Worm (Caenorhabditis elegans): ENCODE measurements around the gene folt-2.

folt-2 gene

DNA sequence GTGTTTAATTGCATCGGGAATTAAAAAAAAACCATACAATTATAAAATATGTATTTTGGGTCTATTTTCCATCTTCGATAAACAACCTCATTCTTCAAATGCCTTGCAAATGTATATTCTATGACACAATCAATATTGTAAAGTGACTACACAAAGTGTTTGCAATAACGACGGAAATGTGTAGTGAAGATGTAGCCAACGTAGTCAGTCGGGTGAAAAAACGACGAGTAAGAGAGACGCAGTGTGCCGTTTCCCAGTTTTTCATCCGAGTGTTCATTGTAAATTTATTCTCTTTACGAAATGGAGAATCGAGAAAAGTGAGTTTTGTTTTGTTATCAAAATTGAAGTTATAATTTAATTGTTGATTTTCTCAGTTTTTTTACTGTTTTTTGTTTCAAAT is 16.5 kb upstream of the folt-2 start, which contains the start of gene F37B4.15:
F37B4.15 (plus strand) TSS at position 301 of the 400 bp plus-strand sequence.
- TF ChIP-seq nhr-28 (tag; optimal IDR thresholded peaks at IDR 0.05) (peak; percentile 23), daf-8 (GFP tag; IDR thresholded peaks at IDR 0.05) (no peak)

DNA sequence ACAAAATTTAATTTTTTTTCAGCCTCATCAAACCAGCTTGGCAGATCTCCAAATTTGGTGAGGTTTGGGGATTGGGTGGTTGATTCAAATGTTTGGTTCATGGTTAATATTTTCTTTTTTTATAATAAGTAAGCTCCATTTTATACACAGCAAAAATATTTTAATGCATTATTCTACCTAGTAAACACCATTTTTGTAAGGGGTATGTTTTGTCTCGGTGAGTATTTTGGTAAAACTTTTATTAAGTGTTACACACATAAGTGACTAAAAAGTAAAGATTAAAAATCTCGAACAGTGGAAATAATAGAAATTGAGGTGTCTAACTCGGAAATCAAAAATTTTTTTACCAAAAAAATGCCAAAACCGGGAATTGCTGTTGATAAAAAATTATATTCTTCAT is 13.3 kb upstream of the folt-2 start, which contains the start of gene srw-4:
srw-4 (minus strand) TSS at position 101 of the 400 bp plus-strand sequence.
- TF ChIP-seq dmd-9 (GFP tag; IDR thresholded peaks at IDR 0.05): no peak
- no peak for TF ChIP-seq jun-1 (tag; optimal IDR thresholded peaks at IDR 0.05)
- TF ChIP-seq ZK337.2 (GFP tag; IDR thresholded peaks at IDR 0.05): no peak
- no peak for TF ChIP-seq Y5F2A.4 (GFP tag; optimal IDR thresholded peaks at IDR 0.05)
- TF ChIP-seq ceh-20 (GFP tag; IDR thresholded peaks at IDR 0.05): no peak

DNA sequence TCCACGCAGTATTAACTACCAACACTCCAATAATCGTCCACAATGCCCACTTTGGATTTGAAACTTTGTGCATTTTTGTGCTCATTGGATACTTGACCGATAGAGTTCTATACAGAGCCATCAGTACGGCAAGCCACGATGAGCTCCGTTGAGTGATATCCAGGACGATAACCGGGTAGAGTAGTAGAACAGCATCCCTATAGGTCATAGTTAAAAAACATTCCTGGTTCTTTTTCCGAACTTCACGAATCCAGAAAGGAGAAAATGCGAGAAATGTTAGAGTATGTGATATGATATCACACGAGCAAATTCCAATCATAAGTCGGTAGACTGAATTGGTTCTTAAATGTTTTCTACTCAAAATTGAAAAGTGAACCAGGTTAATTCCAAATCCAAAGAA is 12.9 kb upstream of the folt-2 start:
- TF ChIP-seq aha-1 (tag) (peak; percentile 93), Y75B8A.6 (GFP tag; IDR thresholded peaks at IDR 0.05) (no peak)

DNA sequence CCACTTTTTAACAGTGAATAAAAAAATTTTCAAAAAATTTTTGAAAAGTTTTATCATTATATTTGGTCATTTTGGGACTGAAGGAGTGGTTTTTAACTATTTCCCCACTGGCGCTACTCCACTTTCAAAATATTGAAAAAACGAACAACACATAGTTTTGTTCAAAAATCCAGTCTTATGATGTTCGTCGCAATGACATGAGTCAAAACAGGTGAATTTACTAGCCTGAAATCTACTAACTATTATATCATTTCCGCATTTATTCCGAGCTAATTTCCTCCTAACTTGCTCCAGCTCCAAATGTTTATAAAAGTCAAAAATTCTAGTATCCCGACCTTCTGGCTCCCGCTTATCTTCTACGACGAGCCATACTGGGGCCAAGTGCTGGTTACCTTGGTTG is 9.0 kb upstream of the folt-2 start, which contains the start of gene sre-24:
sre-24 (plus strand) TSS at position 301 of the 400 bp plus-strand sequence.
- TF ChIP-seq ces-1 (GFP tag; optimal IDR thresholded peaks at IDR 0.05) (no peak), lin-15B (tag; optimal IDR thresholded peaks at IDR 0.05) (no peak), hmg-1.1 (GFP tag; IDR thresholded peaks at IDR 0.05) (no peak), dmd-9 (GFP tag; IDR thresholded peaks at IDR 0.05) (no peak), mxl-2 (GFP tag; conservative IDR thresholded peaks at IDR 0.05) (no peak), mdt-29 (GFP tag; IDR thresholded peaks at IDR 0.05) (no peak), nhr-25 (tag; optimal IDR thresholded peaks at IDR 0.05; ENCODE audit: borderline replicate concordance, insufficient read depth) (no peak), cey-2 (tag; optimal IDR thresholded peaks at IDR 0.05; ENCODE audit: borderline replicate concordance, insufficient read depth) (no peak), ztf-7 (tag; optimal IDR thresholded peaks at IDR 0.05) (no peak), daf-16 (GFP tag; optimal IDR thresholded peaks at IDR 0.05) (no peak), daf-16 (tag; optimal IDR thresholded peaks at IDR 0.05) (no peak)

DNA sequence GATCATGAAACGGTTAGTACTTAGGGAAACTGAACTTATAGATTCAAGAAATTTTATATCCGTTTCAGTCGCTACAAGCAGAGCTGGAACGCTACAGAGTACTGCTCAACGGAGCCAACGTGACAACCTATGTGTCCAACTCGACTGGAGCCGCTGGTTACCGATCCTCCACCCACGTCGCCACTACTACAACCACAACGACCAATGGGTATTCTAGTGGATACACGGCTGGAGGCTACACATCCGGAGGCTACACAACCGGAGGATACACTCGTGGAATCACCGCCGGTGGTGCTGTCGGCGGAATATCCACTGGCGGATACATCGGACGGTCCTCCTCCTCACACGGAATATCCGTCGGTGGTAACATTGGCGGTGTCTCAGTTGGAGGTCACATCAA is 7.7 kb upstream of the folt-2 start:
- TF ChIP-seq fos-1 (tag; optimal IDR thresholded peaks at IDR 0.05) (no peak), snpc-1.2 (GFP tag; IDR thresholded peaks at IDR 0.05) (no peak), mdl-1 (tag; optimal IDR thresholded peaks at IDR 0.05) (no peak), mdt-29 (GFP tag; IDR thresholded peaks at IDR 0.05) (no peak), vab-7 (GFP tag; IDR thresholded peaks at IDR 0.05) (no peak), aly-2 (tag; optimal IDR thresholded peaks at IDR 0.05) (no peak), zip-2 (tag; optimal IDR thresholded peaks at IDR 0.05) (no peak), dve-1 (tag; optimal IDR thresholded peaks at IDR 0.05; ENCODE audit: insufficient read depth) (no peak), lir-3 (tag; optimal IDR thresholded peaks at IDR 0.05) (no peak), nhr-76 (tag; optimal IDR thresholded peaks at IDR 0.05) (no peak), D1046.2 (GFP tag; IDR thresholded peaks at IDR 0.05) (no peak), R02D3.7 (tag; optimal IDR thresholded peaks at IDR 0.05) (no peak), saeg-2 (GFP tag; IDR thresholded peaks at IDR 0.05) (no peak), daf-8 (GFP tag; IDR thresholded peaks at IDR 0.05) (no peak)

DNA sequence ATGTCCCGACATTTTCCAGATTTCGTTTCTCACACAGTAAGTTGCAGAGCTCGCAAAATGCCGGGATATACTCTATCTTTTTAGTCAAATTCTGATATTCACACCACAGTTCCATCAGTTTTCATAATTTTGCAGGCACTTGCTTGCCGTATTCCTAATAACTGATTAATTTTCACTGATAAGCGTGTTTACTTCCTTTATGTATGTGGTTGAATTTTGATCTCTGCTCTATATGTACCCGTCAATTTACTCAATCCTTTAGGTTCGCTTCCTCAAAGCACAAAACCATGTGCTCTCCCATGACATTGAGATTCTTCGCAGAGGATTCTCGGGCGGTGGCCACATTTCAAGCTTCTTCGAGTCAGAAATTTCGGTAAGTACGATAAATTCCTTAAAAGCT is 6.2 kb upstream of the folt-2 start:
- TF ChIP-seq dve-1 (tag; optimal IDR thresholded peaks at IDR 0.05; ENCODE audit: insufficient read depth): peak; percentile 47
- peak; percentile 61 for TF ChIP-seq nhr-28 (tag; optimal IDR thresholded peaks at IDR 0.05)
- no peak for TF ChIP-seq lin-1 (GFP tag; IDR thresholded peaks at IDR 0.05)
- TF ChIP-seq cey-2 (tag; optimal IDR thresholded peaks at IDR 0.05; ENCODE audit: borderline replicate concordance, insufficient read depth): no peak
- TF ChIP-seq dmd-6 (GFP tag; IDR thresholded peaks at IDR 0.05): peak; percentile 81
- TF ChIP-seq daf-16 (GFP tag; optimal IDR thresholded peaks at IDR 0.05): no peak
- peak; percentile 55 for TF ChIP-seq daf-16 (tag; optimal IDR thresholded peaks at IDR 0.05)
- TF ChIP-seq Y105C5A.15 (GFP tag; IDR thresholded peaks at IDR 0.05): no peak
- TF ChIP-seq ceh-20 (GFP tag; IDR thresholded peaks at IDR 0.05): 0 out of 2 replicates have a peak, but pooled peaks have one; percentile 12
- no peak for TF ChIP-seq lin-38 (GFP tag; IDR thresholded peaks at IDR 0.05)
- no peak for TF ChIP-seq nhr-77 (tag; optimal IDR thresholded peaks at IDR 0.05)
- no peak for TF ChIP-seq spr-1 (tag; optimal IDR thresholded peaks at IDR 0.05)
- TF ChIP-seq pqm-1 (tag; optimal IDR thresholded peaks at IDR 0.05): peak; percentile 11
- peak; percentile 70 for TF ChIP-seq aha-1 (tag)
- TF ChIP-seq snpc-4 (tag; optimal IDR thresholded peaks at IDR 0.05): no peak

Data from whole organism, L4 larva.